Fruit fly (Drosophila melanogaster): Measurements from ENCODE around the gene sba.

sba gene

dm6 chr3R:23920874-23921539 lies 1.8 kb downstream of the sba start (continued):
- peak; percentile 57 for TF ChIP-seq fd3F (GFP tag; optimal IDR thresholded peaks at IDR 0.05)
- no peak for TF ChIP-seq nerfin-1 (tag; optimal IDR thresholded peaks at IDR 0.05)
- TF ChIP-seq CG3726 (GFP tag; IDR thresholded peaks at IDR 0.05): no peak
- no peak; the same call in 1 of the 2 replicates for TF ChIP-seq CG10959 (GFP tag; IDR thresholded peaks at IDR 0.05)
- peak; percentile 7 for TF ChIP-seq ems (GFP tag; optimal IDR thresholded peaks at IDR 0.05)
- no peak for TF ChIP-seq luna (GFP tag; optimal IDR thresholded peaks at IDR 0.05)
- no peak for TF ChIP-seq fd102C (GFP tag; optimal IDR thresholded peaks at IDR 0.05)
- TF ChIP-seq CG15514 (GFP tag; optimal IDR thresholded peaks at IDR 0.05): peak; percentile 61
- TF ChIP-seq sug (tag; optimal IDR thresholded peaks at IDR 0.05): peak; percentile 70
- peak; percentile 17 to 59 for TF ChIP-seq Hr51 (GFP tag; optimal IDR thresholded peaks at IDR 0.05)
- TF ChIP-seq CG11504 (tag; optimal IDR thresholded peaks at IDR 0.05): no peak
- no peak for TF ChIP-seq Blimp-1 (GFP tag; optimal IDR thresholded peaks at IDR 0.05)
- TF ChIP-seq ro (GFP tag; IDR thresholded peaks at IDR 0.05): no peak
- TF ChIP-seq CG16863 (GFP tag; optimal IDR thresholded peaks at IDR 0.05): no peak
- no peak for TF ChIP-seq Mad (GFP tag; optimal IDR thresholded peaks at IDR 0.05)
- no peak for TF ChIP-seq CG12104 (GFP tag; optimal IDR thresholded peaks at IDR 0.05)
- no peak for TF ChIP-seq CG12155 (GFP tag; optimal IDR thresholded peaks at IDR 0.05)
- TF ChIP-seq Fer1 (GFP tag; optimal IDR thresholded peaks at IDR 0.05): peak; percentile 46
- peak; percentile 46; the same call in 1 of the 2 replicates for TF ChIP-seq CG11085 (GFP tag; IDR thresholded peaks at IDR 0.05)
- TF ChIP-seq CG15696 (tag; optimal IDR thresholded peaks at IDR 0.05): peak; percentile 19
- no peak for TF ChIP-seq tup (GFP tag; optimal IDR thresholded peaks at IDR 0.05)
- no peak for TF ChIP-seq ATbp (GFP tag; optimal IDR thresholded peaks at IDR 0.05)
- TF ChIP-seq chn (GFP tag; optimal IDR thresholded peaks at IDR 0.05): peak; percentile 34
- TF ChIP-seq her (GFP tag; optimal IDR thresholded peaks at IDR 0.05): peak; percentile 76
- TF ChIP-seq CG42726 (GFP tag; IDR thresholded peaks at IDR 0.05; ENCODE audit: partially characterized antibody): no peak
- TF ChIP-seq cas (GFP tag; IDR thresholded peaks at IDR 0.05): 0 out of 2 replicates have a peak, but pooled peaks have one; percentile 40
- TF ChIP-seq abd-A (tag; optimal IDR thresholded peaks at IDR 0.05): peak; percentile 93
- TF ChIP-seq CG8281 (tag; optimal IDR thresholded peaks at IDR 0.05): no peak
- TF ChIP-seq repo (GFP tag; optimal IDR thresholded peaks at IDR 0.05): no peak
- TF ChIP-seq CG3065 (GFP tag; optimal IDR thresholded peaks at IDR 0.05): no peak
- TF ChIP-seq lbe (GFP tag; optimal IDR thresholded peaks at IDR 0.05): no peak
- peak; percentile 22 for TF ChIP-seq Myb (GFP tag; optimal IDR thresholded peaks at IDR 0.05)
- no peak for TF ChIP-seq Lim3 (GFP tag; IDR thresholded peaks at IDR 0.05)
- TF ChIP-seq CG13296 (GFP tag; optimal IDR thresholded peaks at IDR 0.05): peak; percentile 59
- TF ChIP-seq shn (GFP tag; optimal IDR thresholded peaks at IDR 0.05): peak; percentile 55
- TF ChIP-seq TFAM (GFP tag; optimal IDR thresholded peaks at IDR 0.05): no peak
- TF ChIP-seq CG8944 (GFP tag; optimal IDR thresholded peaks at IDR 0.05): peak; percentile 10
- no peak for TF ChIP-seq CG1602 (GFP tag; optimal IDR thresholded peaks at IDR 0.05)
- TF ChIP-seq Deaf1 (tag; optimal IDR thresholded peaks at IDR 0.05): no peak
- TF ChIP-seq jumu (GFP tag; optimal IDR thresholded peaks at IDR 0.05): peak; percentile 43
- no peak for TF ChIP-seq Hmx (GFP tag; optimal IDR thresholded peaks at IDR 0.05)
- TF ChIP-seq Oli (tag; optimal IDR thresholded peaks at IDR 0.05): no peak
- peak; percentile 75 for TF ChIP-seq dysf (GFP tag; IDR thresholded peaks at IDR 0.05)
- TF ChIP-seq CHES-1-like (GFP tag; optimal IDR thresholded peaks at IDR 0.05): peak; percentile 51
- peak; percentile 26 for TF ChIP-seq D19B (GFP tag; optimal IDR thresholded peaks at IDR 0.05)
- peak; percentile 36 for TF ChIP-seq bcd (GFP tag; optimal IDR thresholded peaks at IDR 0.05)
- no peak for TF ChIP-seq gsb-n (tag; optimal IDR thresholded peaks at IDR 0.05)
- no peak for TF ChIP-seq BEAF-32 (GFP tag; optimal IDR thresholded peaks at IDR 0.05)
- TF ChIP-seq Rfx (GFP tag; IDR thresholded peaks at IDR 0.05): peak; percentile 90
- TF ChIP-seq CG43689 (GFP tag; IDR thresholded peaks at IDR 0.05): no peak

All from whole organism, embryonic.